Worm (Caenorhabditis elegans): ENCODE data around the gene F38H12.5.

- no peak for TF ChIP-seq ama-1 (optimal IDR thresholded peaks at IDR 0.05)
- TF ChIP-seq ama-1 (GFP tag; optimal IDR thresholded peaks at IDR 0.05): no peak
- TF ChIP-seq nfya-2 (GFP tag; IDR thresholded peaks at IDR 0.05): no peak
- TF ChIP-seq aptf-3 (GFP tag; IDR thresholded peaks at IDR 0.05): no peak
- TF ChIP-seq ztf-28 (GFP tag; IDR thresholded peaks at IDR 0.05): no peak
- TF ChIP-seq mcd-1 (GFP tag; IDR thresholded peaks at IDR 0.05): peak; percentile 42
- TF ChIP-seq ccch-3 (GFP tag; optimal IDR thresholded peaks at IDR 0.05): no peak
- TF ChIP-seq nhr-90 (tag; optimal IDR thresholded peaks at IDR 0.05): no peak
- TF ChIP-seq ztf-18 (tag; optimal IDR thresholded peaks at IDR 0.05): no peak
These were observed 48.7 kb upstream of the F38H12.5 start, which contains the start of gene nhr-57 for ce11 chrV:4131471-4131939.
